Fruit fly (Drosophila melanogaster): ENCODE measurements around the gene CG33673.
A peak's percentile ranks its signal among the peaks of the same experiment; 100 is the strongest.

Gene CG33673

DNA sequence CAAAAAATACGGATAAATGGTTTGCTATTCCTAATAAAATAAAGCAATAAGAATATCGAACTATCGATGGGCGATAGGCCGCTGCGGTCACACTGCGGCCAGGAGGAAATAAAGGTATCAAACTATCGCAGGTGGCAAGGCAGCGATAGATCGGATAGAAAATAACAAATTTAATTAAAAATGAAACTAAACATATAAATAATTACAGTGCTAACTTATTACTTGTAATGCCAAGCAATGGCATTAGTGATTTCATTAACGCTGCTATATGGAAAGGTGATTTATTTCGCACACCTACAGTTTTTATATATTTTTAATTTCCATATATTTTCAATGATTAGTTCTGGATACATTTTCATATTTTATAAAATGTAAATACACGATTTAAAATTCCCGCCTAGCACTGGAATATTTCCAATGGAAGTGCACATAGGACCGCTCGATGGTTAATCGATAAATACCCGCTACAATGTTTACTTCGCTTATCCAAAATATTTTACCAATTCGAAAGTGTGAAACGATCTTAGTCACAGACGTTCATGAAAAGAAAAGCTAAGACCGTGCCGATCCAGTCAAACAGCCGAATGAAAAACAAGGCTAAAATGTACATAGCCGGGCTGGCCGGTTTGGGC, 34.3 kb upstream of the CG33673 start, which contains the start of the genes CG15356 and CG15362 (continued):
- TF ChIP-seq Ravus (GFP tag; IDR thresholded peaks at IDR 0.05) (no peak), Xbp1 (GFP tag; optimal IDR thresholded peaks at IDR 0.05) (peak; percentile 42), dysf (GFP tag; IDR thresholded peaks at IDR 0.05) (no peak), CG18476 (GFP tag; optimal IDR thresholded peaks at IDR 0.05) (peak; percentile 13), Oaz (GFP tag; IDR thresholded peaks at IDR 0.05) (no peak), Sin3A (optimal IDR thresholded peaks at IDR 0.05) (peak; percentile 67), Hey (tag; optimal IDR thresholded peaks at IDR 0.05) (no peak), CG10959 (GFP tag; IDR thresholded peaks at IDR 0.05) (no peak), E2f2 (GFP tag; IDR thresholded peaks at IDR 0.05) (peak; percentile 73), croc (GFP tag; conservative IDR thresholded peaks at IDR 0.05) (no peak), CG2202 (tag; optimal IDR thresholded peaks at IDR 0.05) (no peak), mam (GFP tag; optimal IDR thresholded peaks at IDR 0.05) (peak; percentile 15), sc (optimal IDR thresholded peaks at IDR 0.05) (no peak), sc (GFP tag; optimal IDR thresholded peaks at IDR 0.05) (no peak), CG17568 (GFP tag; optimal IDR thresholded peaks at IDR 0.05) (no peak), Abd-B (GFP tag; optimal IDR thresholded peaks at IDR 0.05) (peak; percentile 75), ranshi (GFP tag; IDR thresholded peaks at IDR 0.05) (no peak), BEAF-32 (GFP tag; optimal IDR thresholded peaks at IDR 0.05) (peak; percentile 98), Scr (GFP tag; IDR thresholded peaks at IDR 0.05; ENCODE audit: partially characterized antibody) (peak; percentile 99), toy (GFP tag; IDR thresholded peaks at IDR 0.05) (no peak), CG12104 (GFP tag; optimal IDR thresholded peaks at IDR 0.05) (no peak), stc (GFP tag; IDR thresholded peaks at IDR 0.05) (no peak), tup (GFP tag; optimal IDR thresholded peaks at IDR 0.05) (no peak), CG3163 (GFP tag; optimal IDR thresholded peaks at IDR 0.05) (no peak), lola (GFP tag; optimal IDR thresholded peaks at IDR 0.05) (peak in 1 of 3 experiments; percentile 16), ap (GFP tag; IDR thresholded peaks at IDR 0.05) (no peak), CG18011 (GFP tag; optimal IDR thresholded peaks at IDR 0.05) (no peak), wek (GFP tag; optimal IDR thresholded peaks at IDR 0.05) (no peak), Camta (GFP tag; optimal IDR thresholded peaks at IDR 0.05) (peak; percentile 26), jumu (GFP tag; optimal IDR thresholded peaks at IDR 0.05) (no peak), Mad (GFP tag; optimal IDR thresholded peaks at IDR 0.05) (no peak), lilli (GFP tag; optimal IDR thresholded peaks at IDR 0.05) (peak; percentile 40), sug (tag; optimal IDR thresholded peaks at IDR 0.05) (peak; percentile 45), tna (GFP tag; IDR thresholded peaks at IDR 0.05; ENCODE audit: partially characterized antibody) (peak; percentile 98), CG12769 (tag; optimal IDR thresholded peaks at IDR 0.05) (no peak), Hmr (GFP tag; optimal IDR thresholded peaks at IDR 0.05) (no peak), peb (GFP tag; IDR thresholded peaks at IDR 0.05) (no peak), en (GFP tag; optimal IDR thresholded peaks at IDR 0.05) (no peak), pnt (GFP tag; optimal IDR thresholded peaks at IDR 0.05) (no peak), CG14710 (tag; optimal IDR thresholded peaks at IDR 0.05) (peak; percentile 63), dati (GFP tag; IDR thresholded peaks at IDR 0.05) (no peak), CG6854 (GFP tag; optimal IDR thresholded peaks at IDR 0.05) (no peak), CG17829 (tag; optimal IDR thresholded peaks at IDR 0.05) (peak; percentile 19), CG8478 (optimal IDR thresholded peaks at IDR 0.05) (no peak), CG32772 (GFP tag; IDR thresholded peaks at IDR 0.05) (no peak), Fer1 (GFP tag; optimal IDR thresholded peaks at IDR 0.05) (peak; percentile 30), otp (GFP tag; IDR thresholded peaks at IDR 0.05) (0 out of 3 replicates have a peak, but pooled peaks have one; percentile 29), gt (GFP tag; IDR thresholded peaks at IDR 0.05) (no peak), Fer3 (tag; optimal IDR thresholded peaks at IDR 0.05) (peak; percentile 29), pfk (GFP tag; optimal IDR thresholded peaks at IDR 0.05) (no peak), CG9876 (GFP tag; optimal IDR thresholded peaks at IDR 0.05) (peak; percentile 19), CG1647 (GFP tag; optimal IDR thresholded peaks at IDR 0.05) (peak; percentile 20)
